Worm (Caenorhabditis elegans) whole organism, young adult: ENCODE results near the gene R07E5.15.

Experiments
- B0019.2 ChIP-seq: fragments of 200-800 bp; sonication (Bioruptor generic); conservative IDR thresholded peaks from 2 replicates; pipeline ENCODE4 v1.3.6; 2022; ENCODE audit warnings: missing genetic modification reagents, missing genetic modification characterization, missing compliant biosample characterization
- B0035.1 ChIP-seq: sonication (generic microtip); optimal IDR thresholded peaks from 2 replicates; lab custom pipeline; 2016; ENCODE audit warnings: missing genetic modification characterization, mild to moderate bottlenecking, missing compliant biosample characterization, missing genotype, missing genetic modification reagents
- B0261.1 ChIP-seq: sonication (generic microtip); optimal IDR thresholded peaks from 2 replicates; lab custom pipeline; 2016; ENCODE audit warnings: mild to moderate bottlenecking, missing genetic modification characterization, moderate library complexity, missing compliant biosample characterization
- D2030.7 ChIP-seq: fragments of 200-800 bp; sonication (Bioruptor generic); IDR thresholded peaks from 2 replicates; pipeline ENCODE4 v1.3.6; 2022; ENCODE audit warnings: missing genetic modification reagents, missing genetic modification characterization, missing compliant biosample characterization
- F57A8.1 ChIP-seq: fragments of 200-800 bp; sonication (Bioruptor generic); optimal IDR thresholded peaks from 2 replicates; lab custom pipeline; 2018; ENCODE audit warnings: mild to moderate bottlenecking, missing genetic modification characterization, moderate library complexity, missing compliant biosample characterization
- K12H6.12 ChIP-seq: fragments of 200-800 bp; sonication (Bioruptor generic); optimal IDR thresholded peaks from 2 replicates; lab custom pipeline; 2018; ENCODE audit warnings: mild to moderate bottlenecking, missing genetic modification characterization, missing compliant biosample characterization
- Y53F4B.3 ChIP-seq: fragments of 200-800 bp; sonication (Bioruptor generic); IDR thresholded peaks from 2 replicates; pipeline ENCODE4 v1.3.6; 2022; ENCODE audit warnings: missing genetic modification reagents, missing genetic modification characterization, missing compliant biosample characterization
- Y56A3A.18 ChIP-seq: fragments of 200-800 bp; sonication (Bioruptor generic); IDR thresholded peaks from 2 replicates; pipeline ENCODE4 v1.3.6; 2022; ENCODE audit warnings: missing genetic modification reagents, missing genetic modification characterization, missing compliant biosample characterization
- Y79H2A.3 ChIP-seq: fragments of 200-800 bp; sonication (Bioruptor generic); conservative IDR thresholded peaks from 2 replicates; pipeline ENCODE4 v1.3.6; 2022; ENCODE audit warnings: missing genetic modification reagents, missing genetic modification characterization, missing compliant biosample characterization
- Y95B8A.8 ChIP-seq: fragments of 200-800 bp; sonication (Bioruptor generic); IDR thresholded peaks from 2 replicates; pipeline ENCODE4 v1.3.6; 2022; ENCODE audit warnings: missing genetic modification reagents, missing genetic modification characterization, missing compliant biosample characterization
- ama-1 ChIP-seq, 3 experiments: fragments of 150-350 bp in 1 of 3; sonication (generic microtip) in 2 of 3; optimal IDR thresholded peaks; 2 replicates each; lab custom pipeline; 2014 to 2018; ENCODE audit warnings: missing biosample characterization in 2 of 3, missing genetic modification characterization in 2 of 3, missing genetic modification reagents in 2 of 3
- aptf-2 ChIP-seq: fragments of 200-800 bp; sonication (Bioruptor generic); conservative IDR thresholded peaks from 2 replicates; pipeline ENCODE4 v1.3.6; 2022; ENCODE audit warnings: missing genetic modification reagents, missing genetic modification characterization, missing compliant biosample characterization
- attf-3 ChIP-seq: fragments of 200-800 bp; sonication (Bioruptor generic); conservative IDR thresholded peaks from 2 replicates; pipeline ENCODE4 v1.3.6; 2022; ENCODE audit warnings: missing genetic modification reagents, missing genetic modification characterization, missing compliant biosample characterization
- attf-5 ChIP-seq: fragments of 200-800 bp; sonication (Bioruptor generic); optimal IDR thresholded peaks from 2 replicates; lab custom pipeline; 2018; ENCODE audit warnings: mild to moderate bottlenecking, missing genetic modification characterization, missing compliant biosample characterization
- bed-1 ChIP-seq: fragments of 200-800 bp; sonication (Bioruptor generic); IDR thresholded peaks from 2 replicates; pipeline ENCODE4 v1.3.6; 2022; ENCODE audit warnings: missing genetic modification reagents, missing genetic modification characterization, missing compliant biosample characterization
- cebp-1 ChIP-seq, 2 experiments: fragments of 200-800 bp in 1 of 2; sonication (Bioruptor generic) in 1 of 2; sonication (generic microtip) in 1 of 2; IDR thresholded peaks in 1 of 2; optimal IDR thresholded peaks in 1 of 2; 2 replicates each; pipeline versions ENCODE4 v1.3.6 to Lab custom; 2017 to 2022; ENCODE audit warnings: missing compliant biosample characterization in 2 of 2, missing genetic modification characterization in 2 of 2, mild to moderate bottlenecking in 1 of 2, missing genetic modification reagents in 1 of 2, moderate library complexity in 1 of 2
- cebp-2 ChIP-seq: fragments of 200-800 bp; sonication (Bioruptor generic); IDR thresholded peaks from 2 replicates; pipeline ENCODE4 v1.3.6; 2022; ENCODE audit warnings: missing genetic modification characterization, missing compliant biosample characterization
- ceh-58 ChIP-seq: fragments of 200-800 bp; sonication (Bioruptor generic); IDR thresholded peaks from 2 replicates; pipeline ENCODE4 v1.3.6; 2022; ENCODE audit warnings: missing genetic modification characterization, missing compliant biosample characterization
- ceh-91 ChIP-seq: fragments of 200-800 bp; sonication (Bioruptor generic); IDR thresholded peaks from 2 replicates; pipeline ENCODE4 v1.3.6; 2022; ENCODE audit warnings: missing genetic modification reagents, missing genetic modification characterization, missing compliant biosample characterization
- chd-7 ChIP-seq: sonication (generic microtip); optimal IDR thresholded peaks from 2 replicates; lab custom pipeline; 2016; ENCODE audit warnings: mild to moderate bottlenecking, missing genetic modification characterization, moderate library complexity, missing compliant biosample characterization
- dpff-1 ChIP-seq: sonication (generic microtip); optimal IDR thresholded peaks from 2 replicates; lab custom pipeline; 2017; ENCODE audit warnings: mild to moderate bottlenecking, missing genetic modification characterization, missing compliant biosample characterization
- efl-1 ChIP-seq: fragments of 150-350 bp; optimal IDR thresholded peaks from 2 replicates; lab custom pipeline; 2014; ENCODE audit warnings: missing biosample characterization, missing genetic modification reagents, missing genetic modification characterization
- egl-44 ChIP-seq: fragments of 200-800 bp; sonication (Bioruptor generic); IDR thresholded peaks from 2 replicates; pipeline ENCODE4 v1.3.6; 2022; ENCODE audit warnings: missing genetic modification reagents, missing genetic modification characterization, missing compliant biosample characterization
- ekl-4 ChIP-seq: fragments of 200-800 bp; sonication (Bioruptor generic); IDR thresholded peaks from 2 replicates; pipeline ENCODE4 v1.3.6; 2022; ENCODE audit warnings: missing genetic modification reagents, missing genetic modification characterization, missing compliant biosample characterization
- gei-17 ChIP-seq: fragments of 200-800 bp; sonication (Bioruptor generic); optimal IDR thresholded peaks from 2 replicates; lab custom pipeline; 2018; ENCODE audit warnings: mild to moderate bottlenecking, missing genetic modification characterization, missing compliant biosample characterization
- him-1 ChIP-seq: sonication (generic microtip); optimal IDR thresholded peaks from 2 replicates; lab custom pipeline; 2016; ENCODE audit warnings: missing genotype, missing genetic modification reagents, missing genetic modification characterization, missing compliant biosample characterization
- hlh-12 ChIP-seq: sonication (generic microtip); optimal IDR thresholded peaks from 2 replicates; lab custom pipeline; 2016; ENCODE audit warnings: missing genetic modification characterization, missing compliant biosample characterization
- hmg-1.2 ChIP-seq: fragments of 200-800 bp; sonication (Bioruptor generic); IDR thresholded peaks from 2 replicates; pipeline ENCODE4 v1.3.6; 2022; ENCODE audit warnings: missing genetic modification reagents, missing genetic modification characterization, missing compliant biosample characterization
- hmg-20 ChIP-seq: fragments of 200-800 bp; sonication (Bioruptor generic); IDR thresholded peaks from 2 replicates; pipeline ENCODE4 v1.3.6; 2022; ENCODE audit warnings: missing genetic modification reagents, missing genetic modification characterization, missing compliant biosample characterization
- hrde-1 ChIP-seq: sonication (generic microtip); optimal IDR thresholded peaks from 2 replicates; lab custom pipeline; 2016; ENCODE audit warnings: missing genetic modification characterization, mild to moderate bottlenecking, missing compliant biosample characterization, moderate library complexity, missing genotype, missing genetic modification reagents, borderline replicate concordance
- let-526 ChIP-seq: fragments of 200-800 bp; sonication (Bioruptor generic); IDR thresholded peaks from 2 replicates; pipeline ENCODE4 v1.3.6; 2022; ENCODE audit warnings: missing genetic modification reagents, missing genetic modification characterization, missing compliant biosample characterization
- lin-26 ChIP-seq: fragments of 200-800 bp; sonication (Bioruptor generic); IDR thresholded peaks from 2 replicates; pipeline ENCODE4 v1.3.6; 2022; ENCODE audit warnings: missing genetic modification reagents, missing genetic modification characterization, missing compliant biosample characterization
- lin-54 ChIP-seq: fragments of 200-800 bp; sonication (Bioruptor generic); optimal IDR thresholded peaks from 2 replicates; lab custom pipeline; 2018; ENCODE audit warnings: mild to moderate bottlenecking, missing genetic modification characterization, missing compliant biosample characterization
- lsl-1 ChIP-seq: fragments of 200-800 bp; sonication (Bioruptor generic); optimal IDR thresholded peaks from 2 replicates; lab custom pipeline; 2018; ENCODE audit warnings: mild to moderate bottlenecking, missing genetic modification characterization, moderate library complexity, missing compliant biosample characterization
- madf-3 ChIP-seq: fragments of 200-800 bp; sonication (Bioruptor generic); IDR thresholded peaks from 2 replicates; pipeline ENCODE4 v1.3.6; 2022; ENCODE audit warnings: missing genetic modification reagents, missing genetic modification characterization, missing compliant biosample characterization
- madf-8 ChIP-seq: fragments of 200-800 bp; sonication (Bioruptor generic); conservative IDR thresholded peaks from 2 replicates; pipeline ENCODE4 v1.3.6; 2022; ENCODE audit warnings: missing genetic modification reagents, missing genetic modification characterization, missing compliant biosample characterization
- mel-28 ChIP-seq: sonication (generic microtip); optimal IDR thresholded peaks from 2 replicates; lab custom pipeline; 2016; ENCODE audit warnings: borderline replicate concordance, mild to moderate bottlenecking, missing genetic modification characterization, missing compliant biosample characterization
- nfya-1 ChIP-seq: sonication (generic microtip); optimal IDR thresholded peaks from 2 replicates; lab custom pipeline; 2017; ENCODE audit warnings: antibody characterized with exemption, missing compliant biosample characterization, missing genetic modification characterization, borderline replicate concordance; ENCODE audit not compliant: insufficient read depth
- nhr-90 ChIP-seq: sonication (generic microtip); optimal IDR thresholded peaks from 2 replicates; lab custom pipeline; 2016; ENCODE audit warnings: missing genotype, mild to moderate bottlenecking, missing genetic modification characterization, missing compliant biosample characterization
- rcor-1 ChIP-seq: fragments of 200-800 bp; sonication (Bioruptor generic); IDR thresholded peaks from 2 replicates; pipeline ENCODE4 v1.3.6; 2022; ENCODE audit warnings: missing genetic modification reagents, missing genetic modification characterization, missing compliant biosample characterization
- rec-8 ChIP-seq, 2 experiments: sonication (generic microtip); optimal IDR thresholded peaks; 2 replicates each; lab custom pipeline; 2016; ENCODE audit warnings: mild to moderate bottlenecking in 2 of 2, missing genetic modification characterization in 2 of 2, missing genetic modification reagents in 2 of 2, missing genotype in 2 of 2, missing biosample characterization in 1 of 2, missing compliant biosample characterization in 1 of 2, moderate library complexity in 1 of 2
- repo-1 ChIP-seq: sonication (generic microtip); optimal IDR thresholded peaks from 2 replicates; lab custom pipeline; 2017; ENCODE audit warnings: mild to moderate bottlenecking, missing genetic modification characterization, missing compliant biosample characterization
- rpc-1 ChIP-seq, 2 experiments: fragments of 150-350 bp in 1 of 2; sonication (generic microtip) in 1 of 2; optimal IDR thresholded peaks; 2 replicates each; lab custom pipeline; 2014 to 2018; ENCODE audit warnings: missing biosample characterization in 1 of 2, missing genetic modification characterization in 1 of 2, missing genetic modification reagents in 1 of 2, missing genotype in 1 of 2
- tlf-1 ChIP-seq: fragments of 200-800 bp; sonication (Bioruptor generic); optimal IDR thresholded peaks from 2 replicates; lab custom pipeline; 2018; ENCODE audit warnings: mild to moderate bottlenecking, missing genetic modification characterization, missing compliant biosample characterization
- unc-62 ChIP-seq: fragments of 150-350 bp; optimal IDR thresholded peaks from 2 replicates; lab custom pipeline; 2014; ENCODE audit warnings: missing biosample characterization, missing genetic modification reagents, missing genetic modification characterization
- zfh-2 ChIP-seq: fragments of 200-800 bp; sonication (Bioruptor generic); conservative IDR thresholded peaks from 2 replicates; pipeline ENCODE4 v1.3.6; 2022; ENCODE audit warnings: missing genetic modification reagents, missing genetic modification characterization, missing compliant biosample characterization
- ztf-18 ChIP-seq: sonication (generic microtip); optimal IDR thresholded peaks from 2 replicates; lab custom pipeline; 2016; ENCODE audit warnings: missing genotype, mild to moderate bottlenecking, missing genetic modification characterization, missing compliant biosample characterization

R07E5.15 gene

ce11 chrIII:4428797-4429196 lies 27.6 kb downstream of the R07E5.15 start (continued):
- TF ChIP-seq D2030.7 (GFP tag; lab: Robert Waterston, UW) = peak; percentile 67
- no peak for TF ChIP-seq cebp-2
- peak; percentile 26 for TF ChIP-seq lsl-1
- peak; percentile 34 for TF ChIP-seq nhr-90 (tag; lab: Kevin White, UChicago)
- TF ChIP-seq B0019.2 (GFP tag; lab: Robert Waterston, UW) = no peak
- peak; percentile 71 for TF ChIP-seq B0261.1
- no peak for TF ChIP-seq ceh-91 (GFP tag; lab: Robert Waterston, UW)
- no peak for TF ChIP-seq hlh-12 (tag; lab: Kevin White, UChicago)
- peak; percentile 58 for TF ChIP-seq rpc-1 (optimal IDR thresholded peaks at IDR 0.05; lab: Kevin White, UChicago)
- TF ChIP-seq rpc-1 (tag; optimal IDR thresholded peaks at IDR 0.05; lab: Kevin White, UChicago) = peak; percentile 77
- no peak for TF ChIP-seq mel-28 (tag; lab: Kevin White, UChicago)
- TF ChIP-seq ztf-18 = peak; percentile 41
- peak; percentile 6 for TF ChIP-seq chd-7 (tag; lab: Kevin White, UChicago)
- no peak for TF ChIP-seq tlf-1 (GFP tag; lab: Kevin White, UChicago)
- TF ChIP-seq Y95B8A.8 (GFP tag; lab: Robert Waterston, UW) = no peak
- TF ChIP-seq zfh-2 (GFP tag; lab: Robert Waterston, UW) = peak; percentile 34; the same call in 1 of the 2 replicates
- TF ChIP-seq Y79H2A.3 (GFP tag; lab: Robert Waterston, UW) = no peak
- TF ChIP-seq B0035.1 = no peak
- TF ChIP-seq let-526 (GFP tag; lab: Robert Waterston, UW) = no peak
- TF ChIP-seq madf-3 = no peak
- peak; percentile 25 for TF ChIP-seq lin-54 (GFP tag; lab: Kevin White, UChicago)
- no peak for TF ChIP-seq dpff-1 (tag; lab: Kevin White, UChicago)
- no peak for TF ChIP-seq attf-3
- TF ChIP-seq Y56A3A.18 (GFP tag; lab: Robert Waterston, UW) = no peak
- TF ChIP-seq attf-5 = peak; percentile 23
- TF ChIP-seq lin-26 (GFP tag; lab: Robert Waterston, UW) = peak; percentile 89; the same call in 1 of the 2 replicates
- no peak for TF ChIP-seq efl-1 (GFP tag; lab: Kevin White, UChicago)
- TF ChIP-seq egl-44 (GFP tag; lab: Robert Waterston, UW) = peak; percentile 68; the same call in 1 of the 2 replicates
- TF ChIP-seq cebp-1 (GFP tag; IDR thresholded peaks at IDR 0.05; lab: Robert Waterston, UW) = no peak
- TF ChIP-seq cebp-1 (tag; optimal IDR thresholded peaks at IDR 0.05; lab: Kevin White, UChicago) = peak; percentile 46
- TF ChIP-seq rcor-1 (GFP tag; lab: Robert Waterston, UW) = 0 out of 2 replicates have a peak, but pooled peaks have one; percentile 17
- 0 out of 2 replicates have a peak, but pooled peaks have one; percentile 59 for TF ChIP-seq bed-1 (GFP tag; lab: Robert Waterston, UW)
- no peak for TF ChIP-seq nfya-1 (tag; lab: Kevin White, UChicago)
- no peak for TF ChIP-seq unc-62 (GFP tag; lab: Kevin White, UChicago)
- TF ChIP-seq hmg-1.2 = peak; percentile 54
- TF ChIP-seq ekl-4 (GFP tag; lab: Robert Waterston, UW) = peak; percentile 47; the same call in 1 of the 2 replicates
- TF ChIP-seq rec-8 (tag; optimal IDR thresholded peaks at IDR 0.05; lab: Kevin White, UChicago) = peak in 1 of 2 experiments; percentile 30
- no peak for TF ChIP-seq hmg-20
- TF ChIP-seq Y53F4B.3 (GFP tag; lab: Robert Waterston, UW) = no peak
- TF ChIP-seq ama-1 (optimal IDR thresholded peaks at IDR 0.05; lab: Kevin White, UChicago) = no peak
- peak in 1 of 2 experiments; percentile 64 for TF ChIP-seq ama-1 (GFP tag; optimal IDR thresholded peaks at IDR 0.05; lab: Kevin White, UChicago)
- no peak for TF ChIP-seq F57A8.1 (GFP tag; lab: Kevin White, UChicago)
- 0 out of 2 replicates have a peak, but pooled peaks have one; percentile 57 for TF ChIP-seq ceh-58
- TF ChIP-seq K12H6.12 (tag; lab: Kevin White, UChicago) = no peak
- TF ChIP-seq hrde-1 = no peak
- TF ChIP-seq madf-8 = peak; percentile 61
- TF ChIP-seq aptf-2 (GFP tag; lab: Robert Waterston, UW) = no peak
- TF ChIP-seq repo-1 = no peak
- TF ChIP-seq gei-17 (GFP tag; lab: Kevin White, UChicago) = no peak
- TF ChIP-seq him-1 (tag; lab: Kevin White, UChicago) = peak; percentile 54
